Fruit fly (Drosophila melanogaster) whole organism, embryonic: ENCODE results near the gene MED15.

Source experiments
- Atf-2 ChIP-seq: fragments of 200-800 bp; sonication (Bioruptor generic); optimal IDR thresholded peaks from 2 replicates; lab custom pipeline; 2016; ENCODE audit warnings: missing biosample characterization, missing genetic modification characterization
- Awh ChIP-seq: fragments of 200-800 bp; sonication (Bioruptor generic); IDR thresholded peaks from 2 replicates; pipeline ENCODE4, ENCODE4 v1.3.6; 2022; ENCODE audit warnings: missing biosample characterization, missing genetic modification characterization
- Bgb ChIP-seq: fragments of 200-800 bp; sonication (Bioruptor generic); IDR thresholded peaks from 2 replicates; pipeline ENCODE4 v1.3.6; 2022; ENCODE audit warnings: missing biosample characterization, missing genetic modification characterization; ENCODE audit not compliant: partially characterized antibody
- CG10147 ChIP-seq: fragments of 200-800 bp; sonication (Bioruptor generic); optimal IDR thresholded peaks from 2 replicates; lab custom pipeline; 2019; ENCODE audit warnings: missing biosample characterization, mild to moderate bottlenecking, missing genetic modification characterization, moderate library complexity
- CG10654 ChIP-seq: fragments of 200-800 bp; sonication (Bioruptor generic); optimal IDR thresholded peaks from 2 replicates; lab custom pipeline; 2016; ENCODE audit warnings: missing biosample characterization, missing genetic modification characterization
- CG12219 ChIP-seq: fragments of 200-800 bp; sonication (Bioruptor generic); optimal IDR thresholded peaks from 3 replicates; lab custom pipeline; 2018; ENCODE audit warnings: missing biosample characterization, mild to moderate bottlenecking, missing genetic modification characterization
- CG14014 ChIP-seq: fragments of 200-800 bp; sonication (Bioruptor generic); IDR thresholded peaks from 2 replicates; pipeline ENCODE4 v1.3.6; 2022; ENCODE audit warnings: missing biosample characterization, missing genetic modification characterization
- CG15269 ChIP-seq: fragments of 200-800 bp; sonication (Bioruptor generic); optimal IDR thresholded peaks from 2 replicates; lab custom pipeline; 2018; ENCODE audit warnings: missing biosample characterization, mild to moderate bottlenecking, missing genetic modification characterization, moderate library complexity
- CG16813 ChIP-seq: fragments of 200-800 bp; sonication (Bioruptor generic); IDR thresholded peaks from 3 replicates; pipeline ENCODE4 v1.3.6; 2022; ENCODE audit warnings: missing biosample characterization, missing genetic modification characterization; ENCODE audit not compliant: partially characterized antibody
- CG17912 ChIP-seq: fragments of 200-800 bp; sonication (Bioruptor generic); optimal IDR thresholded peaks from 2 replicates; lab custom pipeline; 2018; ENCODE audit warnings: missing biosample characterization, mild to moderate bottlenecking, missing genetic modification characterization
- CG18476 ChIP-seq: fragments of 200-800 bp; sonication (Bioruptor generic); optimal IDR thresholded peaks from 2 replicates; lab custom pipeline; 2016; ENCODE audit warnings: missing biosample characterization, mild to moderate bottlenecking, missing genetic modification characterization
- CG2120 ChIP-seq: fragments of 200-800 bp; sonication (Bioruptor generic); optimal IDR thresholded peaks from 3 replicates; lab custom pipeline; 2016; ENCODE audit warnings: missing biosample characterization, missing genetic modification characterization
- CG31224 ChIP-seq: fragments of 200-800 bp; sonication (Bioruptor generic); IDR thresholded peaks from 2 replicates; pipeline ENCODE4 v1.3.6; 2022; ENCODE audit warnings: missing biosample characterization, missing genetic modification characterization
- CG34376 ChIP-seq: fragments of 200-800 bp; sonication (Bioruptor generic); optimal IDR thresholded peaks from 2 replicates; lab custom pipeline; 2018; ENCODE audit warnings: missing biosample characterization, mild to moderate bottlenecking, missing genetic modification characterization
- CG42726 ChIP-seq: fragments of 200-800 bp; sonication (Bioruptor generic); IDR thresholded peaks from 2 replicates; pipeline ENCODE4 v1.3.6; 2022; ENCODE audit warnings: missing biosample characterization, missing genetic modification characterization; ENCODE audit not compliant: partially characterized antibody
- CG4282 ChIP-seq: fragments of 200-800 bp; sonication (Bioruptor generic); optimal IDR thresholded peaks from 2 replicates; lab custom pipeline; 2016; ENCODE audit warnings: missing biosample characterization, missing genetic modification characterization
- CG4328 ChIP-seq: fragments of 200-800 bp; sonication (Bioruptor generic); optimal IDR thresholded peaks from 3 replicates; lab custom pipeline; 2017; ENCODE audit warnings: missing biosample characterization, missing genetic modification reagents, missing genetic modification characterization
- CG5245 ChIP-seq: fragments of 200-800 bp; sonication (Bioruptor generic); optimal IDR thresholded peaks from 3 replicates; lab custom pipeline; 2016; ENCODE audit warnings: missing biosample characterization, missing genetic modification characterization
- CTCF ChIP-seq: fragments of 200-800 bp; sonication (Bioruptor generic); optimal IDR thresholded peaks from 2 replicates; lab custom pipeline; 2017; ENCODE audit warnings: missing biosample characterization, mild to moderate bottlenecking, missing genetic modification characterization, moderate library complexity
- CoRest ChIP-seq: fragments of 200-800 bp; sonication (Bioruptor generic); optimal IDR thresholded peaks from 3 replicates; lab custom pipeline; 2018; ENCODE audit warnings: missing biosample characterization, mild to moderate bottlenecking, missing genetic modification characterization, moderate library complexity
- Dip2 ChIP-seq: fragments of 200-800 bp; sonication (Bioruptor generic); IDR thresholded peaks from 2 replicates; pipeline ENCODE4 v1.3.6; 2022; ENCODE audit warnings: missing biosample characterization, missing genetic modification characterization
- Eip74EF ChIP-seq, 2 experiments: fragments of 200-800 bp in 1 of 2; fragments of >200 bp in 1 of 2; sonication (Bioruptor generic) in 1 of 2; optimal IDR thresholded peaks; 2 replicates each; lab custom pipeline; 2017 to 2019; ENCODE audit warnings: missing biosample characterization in 2 of 2, missing genetic modification characterization in 2 of 2, mild to moderate bottlenecking in 1 of 2, moderate library complexity in 1 of 2
- HLH3B ChIP-seq: fragments of 200-800 bp; sonication (Bioruptor generic); IDR thresholded peaks from 2 replicates; pipeline ENCODE4 v1.3.6; 2022; ENCODE audit warnings: missing biosample characterization, missing genetic modification characterization
- HmgD ChIP-seq: fragments of 200-800 bp; sonication (Bioruptor generic); optimal IDR thresholded peaks from 3 replicates; lab custom pipeline; 2016; ENCODE audit warnings: missing biosample characterization, missing genetic modification characterization
- Ptx1 ChIP-seq: fragments of 200-800 bp; sonication (Bioruptor generic); IDR thresholded peaks from 2 replicates; pipeline ENCODE4 v1.3.6; 2022; ENCODE audit warnings: missing biosample characterization, missing genetic modification characterization
- Side ChIP-seq: fragments of 200-800 bp; sonication (Bioruptor generic); optimal IDR thresholded peaks from 2 replicates; lab custom pipeline; 2016; ENCODE audit warnings: missing biosample characterization, missing genetic modification characterization
- Spps ChIP-seq: fragments of 200-800 bp; sonication (Bioruptor generic); optimal IDR thresholded peaks from 2 replicates; lab custom pipeline; 2018; ENCODE audit warnings: missing biosample characterization, mild to moderate bottlenecking, missing genetic modification characterization
- caup ChIP-seq: fragments of 200-800 bp; sonication (Bioruptor generic); optimal IDR thresholded peaks from 3 replicates; lab custom pipeline; 2017; ENCODE audit warnings: missing biosample characterization, mild to moderate bottlenecking, missing genetic modification characterization, moderate library complexity; ENCODE audit not compliant: severe bottlenecking
- cg ChIP-seq: fragments of 200-800 bp; sonication (Bioruptor generic); optimal IDR thresholded peaks from 3 replicates; lab custom pipeline; 2019; ENCODE audit warnings: missing biosample characterization, mild to moderate bottlenecking, missing genetic modification characterization, moderate library complexity
- disco-r ChIP-seq: fragments of 200-800 bp; sonication (Bioruptor generic); optimal IDR thresholded peaks from 2 replicates; lab custom pipeline; 2016; ENCODE audit warnings: missing biosample characterization, missing genetic modification characterization
- dpn ChIP-seq, 2 experiments: fragments of 200-800 bp; sonication (Bioruptor generic); optimal IDR thresholded peaks; 3 replicates each; lab custom pipeline; 2016; ENCODE audit warnings: missing biosample characterization in 2 of 2, missing genetic modification characterization in 2 of 2
- fd64A ChIP-seq: fragments of 200-800 bp; sonication (Bioruptor generic); optimal IDR thresholded peaks from 3 replicates; lab custom pipeline; 2018; ENCODE audit warnings: missing biosample characterization, mild to moderate bottlenecking, missing genetic modification characterization
- gcm2 ChIP-seq: fragments of 200-800 bp; sonication (Bioruptor generic); optimal IDR thresholded peaks from 2 replicates; lab custom pipeline; 2016; ENCODE audit warnings: missing biosample characterization, missing genetic modification characterization
- h ChIP-seq: fragments of >200 bp; optimal IDR thresholded peaks from 2 replicates; lab custom pipeline; 2017
- hkb ChIP-seq, 2 experiments: fragments of 200-800 bp in 1 of 2; fragments of >200 bp in 1 of 2; sonication (Bioruptor generic) in 1 of 2; IDR thresholded peaks in 1 of 2; optimal IDR thresholded peaks in 1 of 2; 2 replicates each; pipeline versions ENCODE4 v1.3.6 to Lab custom; 2017 to 2022; ENCODE audit warnings: missing biosample characterization in 1 of 2, missing genetic modification characterization in 1 of 2
- luna ChIP-seq: fragments of 200-800 bp; sonication (Bioruptor generic); optimal IDR thresholded peaks from 2 replicates; lab custom pipeline; 2016; ENCODE audit warnings: missing biosample characterization, missing genetic modification characterization
- nom ChIP-seq: fragments of 200-800 bp; sonication (Bioruptor generic); optimal IDR thresholded peaks from 2 replicates; lab custom pipeline; 2017; ENCODE audit warnings: missing biosample characterization, missing genetic modification characterization, mild to moderate bottlenecking, moderate library complexity, missing genetic modification reagents
- odd ChIP-seq: fragments of 200-800 bp; sonication (Bioruptor generic); optimal IDR thresholded peaks from 2 replicates; lab custom pipeline; 2017; ENCODE audit warnings: missing biosample characterization, mild to moderate bottlenecking, missing genetic modification characterization
- phol ChIP-seq: fragments of 200-800 bp; sonication (Bioruptor generic); optimal IDR thresholded peaks from 3 replicates; lab custom pipeline; 2018; ENCODE audit warnings: missing biosample characterization, mild to moderate bottlenecking, missing genetic modification characterization, moderate library complexity
- pros ChIP-seq: fragments of 200-800 bp; sonication (Bioruptor generic); optimal IDR thresholded peaks from 3 replicates; lab custom pipeline; 2019; ENCODE audit warnings: missing biosample characterization, mild to moderate bottlenecking, missing genetic modification characterization, moderate library complexity
- psq ChIP-seq: fragments of 200-800 bp; sonication (Bioruptor generic); optimal IDR thresholded peaks from 2 replicates; lab custom pipeline; 2017; ENCODE audit warnings: missing biosample characterization, missing genetic modification characterization
- rib ChIP-seq: fragments of 200-800 bp; sonication (Bioruptor generic); IDR thresholded peaks from 2 replicates; pipeline ENCODE4 v1.3.6; 2022; ENCODE audit warnings: missing biosample characterization, missing genetic modification characterization
- ro ChIP-seq: fragments of 200-800 bp; sonication (Bioruptor generic); IDR thresholded peaks from 2 replicates; pipeline ENCODE4 v1.3.6; 2022; ENCODE audit warnings: missing biosample characterization, missing genetic modification characterization
- sens-2 ChIP-seq: fragments of 200-800 bp; sonication (Bioruptor generic); IDR thresholded peaks from 2 replicates; pipeline ENCODE4 v1.3.6; 2022; ENCODE audit warnings: missing biosample characterization, missing genetic modification characterization
- slbo ChIP-seq: fragments of 200-800 bp; sonication (Bioruptor generic); IDR thresholded peaks from 2 replicates; pipeline ENCODE4 v1.3.6; 2022; ENCODE audit warnings: missing biosample characterization, missing genetic modification characterization
- slou ChIP-seq: fragments of 200-800 bp; sonication (Bioruptor generic); optimal IDR thresholded peaks from 3 replicates; lab custom pipeline; 2016; ENCODE audit warnings: missing biosample characterization, missing genetic modification characterization
- unpg ChIP-seq: fragments of 200-800 bp; sonication (Bioruptor generic); optimal IDR thresholded peaks from 3 replicates; lab custom pipeline; 2018; ENCODE audit warnings: missing biosample characterization, mild to moderate bottlenecking, missing genetic modification characterization, moderate library complexity
- vnd ChIP-seq: fragments of 200-800 bp; sonication (Bioruptor generic); IDR thresholded peaks from 3 replicates; pipeline ENCODE4 v1.3.6; 2022; ENCODE audit warnings: missing biosample characterization, missing genetic modification characterization; ENCODE audit not compliant: partially characterized antibody
- zf30C ChIP-seq: fragments of 200-800 bp; sonication (Bioruptor generic); optimal IDR thresholded peaks from 3 replicates; lab custom pipeline; 2018; ENCODE audit warnings: missing biosample characterization, mild to moderate bottlenecking, missing genetic modification characterization

Gene MED15

DNA sequence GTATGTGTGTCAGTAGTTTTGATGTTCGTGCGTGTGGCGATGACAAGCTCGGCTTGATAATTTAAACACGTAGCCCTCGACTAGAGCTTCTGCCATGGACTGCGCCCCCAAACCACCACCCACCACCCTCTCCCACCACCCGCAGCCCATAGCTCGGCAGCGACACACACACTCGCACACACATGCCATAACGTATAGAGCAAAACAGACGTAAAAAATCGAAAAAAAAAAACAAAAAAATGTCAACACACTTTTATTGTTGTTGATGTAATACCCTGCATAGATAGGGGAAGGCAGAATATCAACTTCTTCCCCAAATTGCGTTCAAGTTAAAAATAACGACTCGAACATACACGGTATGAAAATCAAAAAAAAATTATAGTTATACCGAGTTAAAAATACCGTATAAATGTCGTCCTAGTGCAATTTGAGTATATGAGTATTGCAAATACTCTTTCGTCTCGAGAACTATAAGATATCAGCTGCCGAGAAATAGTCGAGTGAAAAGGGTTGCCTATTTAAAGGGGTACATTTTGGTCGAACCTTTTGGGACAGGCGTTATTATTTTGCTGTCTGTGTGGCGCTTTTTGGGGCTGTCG lies 2.4 kb upstream of the MED15 start (continued):
- TF ChIP-seq Eip74EF (GFP tag; optimal IDR thresholded peaks at IDR 0.05; lab: Kevin White, UChicago) (peak in 1 of 2 experiments; percentile 43), caup (GFP tag; lab: Kevin White, UChicago) (peak; percentile 69), CG5245 (peak; percentile 44), CG4282 (peak; percentile 80), slou (GFP tag; lab: Kevin White, UChicago) (peak; percentile 73), Side (GFP tag; lab: Kevin White, UChicago) (peak; percentile 79), ro (0 out of 2 replicates have a peak, but pooled peaks have one; percentile 22), CG18476 (GFP tag; lab: Kevin White, UChicago) (peak; percentile 52), CG15269 (tag; lab: Kevin White, UChicago) (peak; percentile 84), gcm2 (GFP tag; lab: Kevin White, UChicago) (peak; percentile 80), hkb (optimal IDR thresholded peaks at IDR 0.05; lab: Kevin White, UChicago) (no peak), hkb (GFP tag; IDR thresholded peaks at IDR 0.05; lab: Robert Waterston, UW) (peak; percentile 70), CG42726 (no peak), CG14014 (GFP tag; lab: Robert Waterston, UW) (peak; percentile 63; the same call in 1 of the 2 replicates), nom (GFP tag; lab: Kevin White, UChicago) (peak; percentile 86), cg (GFP tag; lab: Kevin White, UChicago) (peak; percentile 58), h (lab: Kevin White, UChicago) (no peak), sens-2 (GFP tag; lab: Robert Waterston, UW) (0 out of 2 replicates have a peak, but pooled peaks have one; percentile 25), CTCF (GFP tag; lab: Kevin White, UChicago) (no peak), psq (GFP tag; lab: Kevin White, UChicago) (peak; percentile 64), CG17912 (GFP tag; lab: Kevin White, UChicago) (no peak), CG10147 (GFP tag; lab: Kevin White, UChicago) (peak; percentile 75), odd (GFP tag; lab: Kevin White, UChicago) (peak; percentile 47), CoRest (peak; percentile 79), Awh (GFP tag; lab: Robert Waterston, UW) (0 out of 2 replicates have a peak, but pooled peaks have one; percentile 36), disco-r (peak; percentile 81), rib (GFP tag; lab: Robert Waterston, UW) (no peak), CG12219 (GFP tag; lab: Kevin White, UChicago) (peak; percentile 58), CG16813 (no peak), CG4328 (GFP tag; lab: Kevin White, UChicago) (no peak), zf30C (no peak), Dip2 (GFP tag; lab: Robert Waterston, UW) (no peak), phol (tag; lab: Kevin White, UChicago) (peak; percentile 79), CG31224 (GFP tag; lab: Robert Waterston, UW) (peak; percentile 63), vnd (GFP tag; lab: Robert Waterston, UW) (no peak), dpn (GFP tag; optimal IDR thresholded peaks at IDR 0.05; lab: Kevin White, UChicago) (peak; percentile 80 to 82), Bgb (no peak), HmgD (GFP tag; lab: Kevin White, UChicago) (peak; percentile 39), luna (GFP tag; lab: Kevin White, UChicago) (peak; percentile 56), Atf-2 (GFP tag; lab: Kevin White, UChicago) (peak; percentile 83), fd64A (no peak), CG10654 (GFP tag; lab: Kevin White, UChicago) (peak; percentile 56), Ptx1 (GFP tag; lab: Robert Waterston, UW) (peak; percentile 83), pros (GFP tag; lab: Kevin White, UChicago) (no peak), Spps (tag; lab: Kevin White, UChicago) (peak; percentile 43), HLH3B (GFP tag; lab: Robert Waterston, UW) (peak; percentile 71), slbo (peak; percentile 82), unpg (GFP tag; lab: Kevin White, UChicago) (peak; percentile 77), CG2120 (GFP tag; lab: Kevin White, UChicago) (peak; percentile 93), CG34376 (GFP tag; lab: Kevin White, UChicago) (peak; percentile 68)
